Worm (Caenorhabditis elegans) whole organism, L1 larva: ENCODE measurements around the gene srh-95.

ENCODE experiments used
- ama-1 ChIP-seq: fragments of 150-350 bp; optimal IDR thresholded peaks from 2 replicates; lab custom pipeline; 2014
- fkh-10 ChIP-seq: sonication (generic microtip); optimal IDR thresholded peaks from 2 replicates; lab custom pipeline; 2017; ENCODE audit warnings: missing biosample characterization, missing genetic modification reagents, missing genetic modification characterization
- lin-13 ChIP-seq: fragments of 150-350 bp; optimal IDR thresholded peaks from 2 replicates; lab custom pipeline; 2014; ENCODE audit warnings: missing biosample characterization, missing genetic modification reagents, missing genetic modification characterization
- snpc-4 ChIP-seq: fragments of 150-350 bp; optimal IDR thresholded peaks from 2 replicates; lab custom pipeline; 2014; ENCODE audit warnings: missing biosample characterization, missing genetic modification characterization
- sox-4 ChIP-seq: sonication (generic microtip); optimal IDR thresholded peaks from 2 replicates; lab custom pipeline; 2016; ENCODE audit warnings: missing genetic modification characterization, missing compliant biosample characterization
- unc-30 ChIP-seq: sonication (generic microtip); optimal IDR thresholded peaks from 2 replicates; lab custom pipeline; 2017; ENCODE audit warnings: missing biosample characterization, missing genetic modification characterization

- TF ChIP-seq lin-13 (GFP tag; lab: Kevin White, UChicago) (no peak), sox-4 (no peak), fkh-10 (GFP tag; lab: Kevin White, UChicago) (no peak), ama-1 (lab: Kevin White, UChicago) (no peak), snpc-4 (tag; lab: Kevin White, UChicago) (no peak), unc-30 (tag; lab: Kevin White, UChicago) (no peak)
Observed at ce11 chrV:16256395-16256794, 9.7 kb downstream of the srh-95 start, which contains the start of gene bgnt-1.3.
